Fruit fly (Drosophila melanogaster) whole organism: ENCODE measurements around the gene CG32669.

Experiments used
- CG8478 ChIP-seq: fragments of >200 bp; optimal IDR thresholded peaks from 2 replicates; lab custom pipeline; 2018; ENCODE audit warnings: inconsistent platforms
- Dll ChIP-seq: fragments of >200 bp; optimal IDR thresholded peaks from 2 replicates; lab custom pipeline; 2017
- pan ChIP-seq: fragments of >200 bp; optimal IDR thresholded peaks from 2 replicates; lab custom pipeline; 2017
- psq ChIP-seq: fragments of >200 bp; optimal IDR thresholded peaks from 2 replicates; lab custom pipeline; 2017

- TF ChIP-seq CG8478 (lab: Kevin White, UChicago) (no peak), psq (lab: Kevin White, UChicago) (no peak), pan (lab: Kevin White, UChicago) (no peak), Dll (lab: Kevin White, UChicago) (no peak)
Observed at dm6 chrX:10886418-10886817, 41.5 kb upstream of the CG32669 start.
